Fruit fly (Drosophila melanogaster) whole organism, wandering third instar larva: ENCODE results near the gene Sas-4.

Source experiments
- Abd-B ChIP-seq: fragments of >200 bp; optimal IDR thresholded peaks from 2 replicates; lab custom pipeline; 2017; ENCODE audit warnings: missing biosample characterization, missing genetic modification characterization
- CG32264 ChIP-seq: fragments of 200-800 bp; sonication (Bioruptor generic); optimal IDR thresholded peaks from 2 replicates; lab custom pipeline; 2016; ENCODE audit warnings: missing biosample characterization, missing genetic modification characterization
- CrebA ChIP-seq: fragments of 200-800 bp; sonication (Bioruptor generic); optimal IDR thresholded peaks from 2 replicates; lab custom pipeline; 2016; ENCODE audit warnings: missing biosample characterization, mild to moderate bottlenecking, missing genetic modification characterization, borderline replicate concordance
- Dfd ChIP-seq: fragments of >200 bp; optimal IDR thresholded peaks from 2 replicates; lab custom pipeline; 2017; ENCODE audit warnings: missing biosample characterization, missing genetic modification characterization
- Dif ChIP-seq: fragments of 200-275, 200-300 bp; sonication (Bioruptor generic); optimal IDR thresholded peaks from 2 replicates; lab custom pipeline; 2018; ENCODE audit warnings: missing biosample characterization, missing genetic modification characterization; ENCODE audit not compliant: partially characterized antibody
- GATAd ChIP-seq: sonication (Bioruptor generic); optimal IDR thresholded peaks from 2 replicates; lab custom pipeline; 2016; ENCODE audit warnings: missing biosample characterization, missing genetic modification characterization
- HLH106 ChIP-seq: fragments of 200-800 bp; optimal IDR thresholded peaks from 3 replicates; lab custom pipeline; 2019; ENCODE audit warnings: missing biosample characterization, mild to moderate bottlenecking, missing genetic modification characterization, moderate library complexity
- Hr83 ChIP-seq: fragments of 200-300 bp; sonication (Bioruptor generic); optimal IDR thresholded peaks from 2 replicates; lab custom pipeline; 2016; ENCODE audit warnings: missing biosample characterization, mild to moderate bottlenecking, missing genetic modification characterization, moderate library complexity; ENCODE audit not compliant: poor library complexity, severe bottlenecking
- Jra ChIP-seq: sonication (Bioruptor generic); optimal IDR thresholded peaks from 2 replicates; lab custom pipeline; 2016; ENCODE audit warnings: missing biosample characterization, missing genetic modification characterization
- Mio ChIP-seq: sonication (Bioruptor generic); optimal IDR thresholded peaks from 2 replicates; lab custom pipeline; 2016; ENCODE audit warnings: missing biosample characterization, missing genetic modification characterization
- Myc ChIP-seq: fragments of >200 bp; optimal IDR thresholded peaks from 2 replicates; lab custom pipeline; 2017
- N ChIP-seq: fragments of >200 bp; optimal IDR thresholded peaks from 2 replicates; lab custom pipeline; 2018; ENCODE audit warnings: missing biosample characterization, missing external identifiers, missing genetic modification characterization
- Vsx2 ChIP-seq: fragments of 200-300, 225-300 bp; sonication (Bioruptor generic); optimal IDR thresholded peaks from 2 replicates; lab custom pipeline; 2018; ENCODE audit warnings: missing biosample characterization, missing genetic modification characterization; ENCODE audit not compliant: partially characterized antibody
- br ChIP-seq: fragments of 200-800 bp; sonication (Bioruptor generic); optimal IDR thresholded peaks from 2 replicates; lab custom pipeline; 2016; ENCODE audit warnings: missing biosample characterization, missing genetic modification characterization
- dl ChIP-seq, 2 experiments: fragments of 175-275, 200-275 bp in 1 of 2; fragments of 200-275 bp in 1 of 2; sonication (Bioruptor generic); optimal IDR thresholded peaks; lab custom pipeline; 2018; ENCODE audit warnings: mild to moderate bottlenecking in 2 of 2, missing biosample characterization in 2 of 2, missing genetic modification characterization in 2 of 2, moderate library complexity in 2 of 2; ENCODE audit not compliant: partially characterized antibody in 2 of 2, insufficient read depth in 1 of 2
- ey ChIP-seq: fragments of 200-800 bp; sonication (Bioruptor generic); optimal IDR thresholded peaks from 2 replicates; lab custom pipeline; 2016; ENCODE audit warnings: missing biosample characterization, missing genetic modification characterization
- foxo ChIP-seq, 2 experiments: fragments of 200-800 bp; sonication (Bioruptor generic); optimal IDR thresholded peaks; 2 replicates in 1 of 2; 3 replicates in 1 of 2; lab custom pipeline; 2016 to 2017; ENCODE audit warnings: missing biosample characterization in 2 of 2, missing genetic modification characterization in 2 of 2
- fru ChIP-seq: fragments of 200-800 bp; sonication (Bioruptor generic); optimal IDR thresholded peaks from 3 replicates; lab custom pipeline; 2016; ENCODE audit warnings: missing biosample characterization, mild to moderate bottlenecking, missing genetic modification characterization
- h ChIP-seq: fragments of 200-800 bp; sonication (Bioruptor generic); optimal IDR thresholded peaks from 3 replicates; lab custom pipeline; 2016; ENCODE audit warnings: missing biosample characterization, mild to moderate bottlenecking, missing genetic modification characterization
- lola ChIP-seq: fragments of >200 bp; optimal IDR thresholded peaks from 2 replicates; lab custom pipeline; 2017; ENCODE audit warnings: missing biosample characterization, missing genetic modification characterization
- pan ChIP-seq: fragments of >200 bp; optimal IDR thresholded peaks from 2 replicates; lab custom pipeline; 2017
- psq ChIP-seq: fragments of 200-800 bp; sonication (Bioruptor generic); optimal IDR thresholded peaks from 3 replicates; lab custom pipeline; 2017; ENCODE audit warnings: missing biosample characterization, mild to moderate bottlenecking, missing genetic modification characterization, moderate library complexity
- sage ChIP-seq: fragments of 200-800 bp; sonication (Bioruptor generic); optimal IDR thresholded peaks from 2 replicates; lab custom pipeline; 2016; ENCODE audit warnings: missing biosample characterization, mild to moderate bottlenecking, missing genetic modification characterization
- sv ChIP-seq: fragments of 200-800 bp; sonication (Bioruptor generic); optimal IDR thresholded peaks from 3 replicates; lab custom pipeline; 2016; ENCODE audit warnings: missing biosample characterization, missing genetic modification characterization
- tai ChIP-seq: sonication (Bioruptor generic); optimal IDR thresholded peaks from 2 replicates; lab custom pipeline; 2016; ENCODE audit warnings: missing biosample characterization, missing genetic modification characterization

The Sas-4 gene

DNA sequence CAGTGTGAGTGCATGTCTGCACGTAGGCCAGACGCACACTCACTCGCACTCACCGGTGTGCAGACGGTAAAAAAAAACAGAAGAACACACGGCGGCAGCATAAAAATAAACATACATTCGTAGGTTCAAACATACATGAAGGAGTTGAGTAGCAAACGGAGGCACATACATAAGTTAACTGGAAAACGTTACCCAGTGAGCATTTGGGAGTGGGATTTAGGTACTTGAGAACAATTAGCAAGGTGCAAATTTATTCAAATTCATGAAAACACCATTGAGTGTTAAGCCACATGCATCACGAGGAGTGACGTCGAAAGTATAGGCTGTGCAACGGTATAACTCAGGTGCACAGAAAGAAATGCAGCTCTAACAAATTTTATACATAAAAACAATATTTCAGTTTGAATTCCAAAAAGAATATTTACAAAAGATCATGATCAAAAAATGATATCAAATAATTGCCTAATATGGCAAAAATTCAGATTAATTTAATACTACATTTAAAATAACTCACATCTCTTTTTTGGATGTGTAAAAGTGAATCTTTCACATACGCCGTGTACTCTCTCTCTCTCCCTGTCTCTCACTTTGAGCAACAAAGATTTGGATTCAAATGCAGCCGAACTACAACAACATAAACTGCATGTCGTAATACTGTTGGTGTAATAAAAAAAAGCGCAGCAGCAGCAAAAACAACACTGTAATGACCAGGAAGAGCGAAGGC is 42.4 kb upstream of the Sas-4 start (continued):
- no peak for TF ChIP-seq lola
- peak; percentile 94 for TF ChIP-seq Jra (GFP tag; lab: Kevin White, UChicago)
- TF ChIP-seq Myc (lab: Kevin White, UChicago), result no peak
- TF ChIP-seq ey (GFP tag; lab: Kevin White, UChicago), result peak; percentile 96
- peak; percentile 41 for TF ChIP-seq CrebA

DNA sequence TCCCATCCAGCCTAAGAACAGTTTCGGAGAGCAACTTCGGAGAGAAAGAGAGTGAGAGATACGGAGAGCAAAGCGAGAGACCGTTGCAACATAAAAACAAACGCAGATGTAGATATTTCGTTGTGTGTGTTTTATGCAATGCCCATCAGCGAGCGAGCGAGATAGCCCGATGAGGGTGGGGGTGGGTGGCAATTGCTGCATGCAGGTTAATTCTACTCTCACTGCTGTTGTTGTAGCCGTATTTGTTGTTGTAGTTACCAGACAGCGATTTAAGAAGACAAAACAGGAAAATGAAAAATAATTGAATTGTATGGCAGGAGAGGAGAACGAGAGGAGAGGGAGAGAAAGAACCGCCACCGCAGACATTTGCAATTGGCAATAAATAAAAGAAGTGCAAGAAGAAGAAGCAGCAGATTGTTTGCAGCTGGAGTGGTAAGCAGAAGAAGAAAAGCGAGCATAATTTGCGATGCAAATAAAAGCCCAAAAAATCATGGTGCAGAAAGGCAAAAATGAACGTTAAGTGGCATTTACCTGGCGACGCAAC is 41.3 kb upstream of the Sas-4 start:
- TF ChIP-seq h, result no peak
- TF ChIP-seq Dif (GFP tag; lab: Kevin White, UChicago), result peak; percentile 81
- TF ChIP-seq dl (GFP tag; optimal IDR thresholded peaks at IDR 0.05; lab: Kevin White, UChicago; ENCODE audit: insufficient read depth in 1 of 2, partially characterized antibody in 2 of 2), result peak; percentile 59 to 66
- TF ChIP-seq psq (GFP tag; lab: Kevin White, UChicago), result peak; percentile 52

dm6 chr3R:7111206-7111858 is 39.8 kb upstream of the Sas-4 start:
- TF ChIP-seq fru (GFP tag; lab: Kevin White, UChicago) (no peak), GATAd (GFP tag; lab: Kevin White, UChicago) (no peak), ey (GFP tag; lab: Kevin White, UChicago) (no peak), br (GFP tag; lab: Kevin White, UChicago) (no peak)

DNA sequence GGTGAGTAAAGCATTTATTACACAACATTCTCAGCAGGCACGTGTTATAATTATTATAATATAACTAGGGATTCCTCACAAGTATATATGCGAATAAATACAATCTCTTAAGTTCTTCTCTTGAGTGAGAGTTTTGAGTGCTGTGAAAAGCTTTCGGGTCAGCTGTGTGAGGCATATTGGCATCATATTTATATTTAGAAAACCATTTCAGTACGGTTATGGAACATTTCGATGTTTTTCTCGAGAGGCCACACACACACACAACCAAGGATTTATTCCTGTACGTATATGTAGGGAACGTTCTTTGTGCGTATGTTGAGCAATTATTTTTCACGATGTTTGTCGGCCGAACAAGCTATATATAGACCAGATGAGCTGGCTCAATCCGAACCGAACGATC is 38.2 kb upstream of the Sas-4 start:
- no peak for TF ChIP-seq HLH106 (tag; lab: Kevin White, UChicago)
- TF ChIP-seq, all 38 proteins: peak for 0

- no peak for TF ChIP-seq HLH106 (tag; lab: Kevin White, UChicago)
- no peak for TF ChIP-seq pan (lab: Kevin White, UChicago)
- TF ChIP-seq sage (GFP tag; lab: Kevin White, UChicago), result no peak
- TF ChIP-seq tai (GFP tag; lab: Kevin White, UChicago), result no peak
- no peak for TF ChIP-seq Abd-B (GFP tag; lab: Kevin White, UChicago)
- TF ChIP-seq Dfd (GFP tag; lab: Kevin White, UChicago), result no peak
- no peak for TF ChIP-seq Hr83
- no peak for TF ChIP-seq fru (GFP tag; lab: Kevin White, UChicago)
- no peak for TF ChIP-seq Mio (GFP tag; lab: Kevin White, UChicago)
- no peak for TF ChIP-seq dl (GFP tag; optimal IDR thresholded peaks at IDR 0.05; lab: Kevin White, UChicago; ENCODE audit: insufficient read depth in 1 of 2, partially characterized antibody in 2 of 2)
- TF ChIP-seq CG32264 (GFP tag; lab: Kevin White, UChicago), result no peak
- no peak for TF ChIP-seq foxo (GFP tag; optimal IDR thresholded peaks at IDR 0.05; lab: Kevin White, UChicago)
- no peak for TF ChIP-seq Vsx2 (GFP tag; lab: Kevin White, UChicago)
- no peak for TF ChIP-seq sv (GFP tag; lab: Kevin White, UChicago)
- TF ChIP-seq Jra (GFP tag; lab: Kevin White, UChicago), result no peak
- no peak for TF ChIP-seq h
These were observed 34.7 kb upstream of the Sas-4 start for dm6 chr3R:7116511-7116910.

DNA sequence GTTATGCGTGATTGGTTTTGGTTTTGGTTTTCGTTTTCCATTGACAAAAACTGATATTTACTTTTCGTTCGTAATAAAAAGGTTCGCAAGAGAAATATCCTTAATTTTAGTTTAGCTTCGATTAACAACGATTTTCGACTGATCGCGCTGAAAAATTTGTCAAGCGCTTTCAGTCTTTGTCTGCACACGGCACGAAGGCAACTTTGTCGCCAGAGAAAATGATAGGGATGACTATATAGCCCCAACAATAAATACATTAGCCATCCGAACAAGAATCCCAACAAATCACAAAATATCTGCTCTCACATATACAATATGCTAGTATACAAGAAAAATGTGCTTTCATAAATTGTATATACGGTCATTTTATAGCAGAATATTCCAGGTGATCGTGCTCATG is 33.6 kb upstream of the Sas-4 start, which contains the start of gene Mlp84B:
Gene Mlp84B, minus strand, starts transcription at position 143 of the 400 bp plus-strand sequence.
- no peak for TF ChIP-seq N (GFP tag; lab: Kevin White, UChicago)
- no peak for TF ChIP-seq Hr83
